Worm (Caenorhabditis elegans) whole organism, L3 larva: ENCODE results near the gene pho-6.

Experiments used
- ZK546.5 ChIP-seq: sonication (generic microtip); optimal IDR thresholded peaks from 2 replicates; lab custom pipeline; 2017; ENCODE audit warnings: missing biosample characterization, missing genetic modification characterization
- aly-2 ChIP-seq: fragments of 150-350 bp; optimal IDR thresholded peaks from 2 replicates; lab custom pipeline; 2014; ENCODE audit warnings: missing biosample characterization, missing genetic modification characterization
- ceh-28 ChIP-seq: fragments of 150-350 bp; optimal IDR thresholded peaks from 2 replicates; lab custom pipeline; 2014; ENCODE audit warnings: missing biosample characterization, missing genetic modification reagents, missing genetic modification characterization
- ceh-9 ChIP-seq: sonication (generic microtip); optimal IDR thresholded peaks from 2 replicates; lab custom pipeline; 2018; ENCODE audit warnings: missing biosample characterization, missing genetic modification characterization
- eor-1 ChIP-seq, 2 experiments: fragments of 150-350 bp; optimal IDR thresholded peaks; 2 replicates each; lab custom pipeline; 2014 to 2018; ENCODE audit warnings: missing biosample characterization in 2 of 2, missing genetic modification characterization in 2 of 2
- jun-1 ChIP-seq: fragments of 150-350 bp; optimal IDR thresholded peaks from 2 replicates; lab custom pipeline; 2014; ENCODE audit warnings: missing biosample characterization, missing genetic modification reagents, missing genetic modification characterization
- nhr-237 ChIP-seq: fragments of 150-350 bp; optimal IDR thresholded peaks from 2 replicates; lab custom pipeline; 2014; ENCODE audit warnings: missing biosample characterization, missing genetic modification characterization
- nhr-28 ChIP-seq: fragments of 150-350 bp; optimal IDR thresholded peaks from 2 replicates; lab custom pipeline; 2014; ENCODE audit warnings: missing biosample characterization, missing genetic modification characterization
- nhr-76 ChIP-seq: fragments of 150-350 bp; sonication (generic microtip); optimal IDR thresholded peaks from 5 replicates; lab custom pipeline; 2014; ENCODE audit warnings: missing biosample characterization, missing genetic modification characterization
- pqm-1 ChIP-seq: fragments of 150-350 bp; optimal IDR thresholded peaks from 2 replicates; lab custom pipeline; 2017; ENCODE audit warnings: missing biosample characterization, missing genetic modification characterization, inconsistent platforms
- skn-1 ChIP-seq: fragments of 150-350 bp; optimal IDR thresholded peaks from 2 replicates; lab custom pipeline; 2014; ENCODE audit warnings: missing biosample characterization, missing genetic modification characterization
- unc-62 ChIP-seq: fragments of 150-350 bp; sonication (generic microtip); optimal IDR thresholded peaks from 4 replicates; lab custom pipeline; 2014; ENCODE audit warnings: missing biosample characterization, missing genetic modification reagents, missing genetic modification characterization
- zag-1 ChIP-seq: fragments of 150-350 bp; optimal IDR thresholded peaks from 2 replicates; lab custom pipeline; 2014; ENCODE audit warnings: missing biosample characterization, missing genetic modification characterization

DNA sequence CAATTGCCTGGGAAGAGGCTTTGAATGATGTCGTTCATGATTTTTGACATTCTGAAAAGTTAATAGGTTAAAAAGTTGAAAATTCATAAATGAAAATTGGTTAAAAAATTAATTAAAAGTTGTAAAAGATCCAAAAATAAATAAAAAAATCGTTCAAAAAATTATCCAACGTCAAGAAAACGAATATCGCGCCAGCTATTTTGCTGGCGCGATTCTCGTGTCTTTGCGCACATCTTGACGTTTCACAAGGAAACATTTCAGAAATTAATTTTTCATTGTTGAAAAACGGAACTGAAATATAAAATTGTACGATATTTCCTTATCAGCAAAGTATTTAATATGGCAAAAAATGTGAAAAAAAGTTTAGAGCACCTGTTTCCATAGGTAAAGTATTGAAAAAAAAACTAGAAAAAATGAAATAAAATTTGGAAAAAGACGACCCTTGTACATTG is 35.1 kb downstream of the pho-6 start, which contains the start of gene mpdu-1:
- TF ChIP-seq pqm-1 (peak; percentile 78), ceh-9 (tag; lab: Kevin White, UChicago) (no peak), skn-1 (tag; lab: Kevin White, UChicago) (no peak), ZK546.5 (no peak), ceh-28 (tag; lab: Kevin White, UChicago) (no peak), nhr-237 (tag; lab: Kevin White, UChicago) (no peak), aly-2 (tag; lab: Kevin White, UChicago) (no peak), unc-62 (GFP tag; lab: Kevin White, UChicago) (no peak), jun-1 (tag; lab: Kevin White, UChicago) (peak; percentile 51), zag-1 (tag; lab: Kevin White, UChicago) (no peak), nhr-76 (tag; lab: Kevin White, UChicago) (no peak), nhr-28 (no peak), eor-1 (tag; optimal IDR thresholded peaks at IDR 0.05; lab: Kevin White, UChicago) (no peak)
